Worm (Caenorhabditis elegans) whole organism, mixed stage, embryonic: ENCODE data around the gene pho-4.

Experiments used
- M03D4.4 ChIP-seq: sonication (generic microtip); optimal IDR thresholded peaks from 2 replicates; lab custom pipeline; 2017; ENCODE audit warnings: mild to moderate bottlenecking, missing genetic modification characterization, missing compliant biosample characterization
- bed-3 ChIP-seq: fragments of 200-800 bp; sonication (Bioruptor generic); optimal IDR thresholded peaks from 3 replicates; lab custom pipeline; 2018; ENCODE audit warnings: mild to moderate bottlenecking, missing genetic modification characterization, moderate library complexity, missing compliant biosample characterization
- blmp-1 ChIP-seq: fragments of 150-350 bp; optimal IDR thresholded peaks from 2 replicates; lab custom pipeline; 2014; ENCODE audit warnings: missing biosample characterization, missing genetic modification characterization
- ceh-39 ChIP-seq: fragments of 150-350 bp; optimal IDR thresholded peaks from 2 replicates; lab custom pipeline; 2014; ENCODE audit warnings: missing biosample characterization, missing genetic modification characterization
- ceh-83 ChIP-seq: fragments of 200-800 bp; sonication (Bioruptor generic); optimal IDR thresholded peaks from 2 replicates; lab custom pipeline; 2018; ENCODE audit warnings: mild to moderate bottlenecking, missing genetic modification characterization, missing compliant biosample characterization
- ces-1 ChIP-seq: fragments of 150-350 bp; optimal IDR thresholded peaks from 2 replicates; lab custom pipeline; 2014; ENCODE audit warnings: missing biosample characterization, missing genetic modification reagents, missing genetic modification characterization
- cnd-1 ChIP-seq: fragments of 200-800 bp; sonication (Bioruptor generic); optimal IDR thresholded peaks from 2 replicates; lab custom pipeline; 2018; ENCODE audit warnings: mild to moderate bottlenecking, missing genetic modification characterization, missing compliant biosample characterization
- drap-1 ChIP-seq: fragments of 200-800 bp; sonication (Bioruptor generic); optimal IDR thresholded peaks from 3 replicates; lab custom pipeline; 2018; ENCODE audit warnings: mild to moderate bottlenecking, missing genetic modification characterization, missing compliant biosample characterization
- elt-3 ChIP-seq: fragments of 150-350 bp; optimal IDR thresholded peaks from 2 replicates; lab custom pipeline; 2014; ENCODE audit warnings: missing biosample characterization, missing genetic modification characterization
- ham-2 ChIP-seq: fragments of 200-800 bp; sonication (Bioruptor generic); optimal IDR thresholded peaks from 2 replicates; lab custom pipeline; 2018; ENCODE audit warnings: mild to moderate bottlenecking, missing genetic modification characterization, missing compliant biosample characterization
- hlh-1 ChIP-seq: fragments of 150-350 bp; optimal IDR thresholded peaks from 2 replicates; lab custom pipeline; 2014; ENCODE audit warnings: missing biosample characterization, missing genetic modification reagents, missing genetic modification characterization
- lin-13 ChIP-seq: fragments of 150-350 bp; optimal IDR thresholded peaks from 2 replicates; lab custom pipeline; 2014; ENCODE audit warnings: missing biosample characterization, missing genetic modification characterization
- lsy-2 ChIP-seq: fragments of 150-350 bp; optimal IDR thresholded peaks from 2 replicates; lab custom pipeline; 2014; ENCODE audit warnings: missing biosample characterization, missing genetic modification characterization
- nhr-2 ChIP-seq: fragments of 150-350 bp; optimal IDR thresholded peaks from 2 replicates; lab custom pipeline; 2014; ENCODE audit warnings: missing biosample characterization, missing genetic modification characterization
- pha-4 ChIP-seq: fragments of 150-350 bp; optimal IDR thresholded peaks from 2 replicates; lab custom pipeline; 2018; ENCODE audit warnings: missing biosample characterization, missing genetic modification reagents, missing genetic modification characterization
- sem-2 ChIP-seq: fragments of 200-800 bp; sonication (Bioruptor generic); optimal IDR thresholded peaks from 2 replicates; lab custom pipeline; 2018; ENCODE audit warnings: mild to moderate bottlenecking, missing genetic modification characterization, missing compliant biosample characterization
- snpc-4 ChIP-seq: fragments of 150-350 bp; optimal IDR thresholded peaks from 2 replicates; lab custom pipeline; 2014; ENCODE audit warnings: missing biosample characterization, missing genetic modification characterization
- sptf-1 ChIP-seq: sonication (generic microtip); optimal IDR thresholded peaks from 2 replicates; lab custom pipeline; 2017; ENCODE audit warnings: mild to moderate bottlenecking, missing genetic modification characterization, moderate library complexity, missing compliant biosample characterization
- tbx-8 ChIP-seq: fragments of 200-800 bp; sonication (Bioruptor generic); optimal IDR thresholded peaks from 2 replicates; lab custom pipeline; 2018; ENCODE audit warnings: mild to moderate bottlenecking, missing genetic modification characterization, moderate library complexity, missing compliant biosample characterization
- unc-39 ChIP-seq: fragments of 150-350 bp; optimal IDR thresholded peaks from 2 replicates; lab custom pipeline; 2014; ENCODE audit warnings: missing biosample characterization, missing genetic modification characterization
- unc-62 ChIP-seq: fragments of 150-350 bp; optimal IDR thresholded peaks from 2 replicates; lab custom pipeline; 2014; ENCODE audit warnings: missing biosample characterization, missing genetic modification reagents, missing genetic modification characterization
- zip-8 ChIP-seq: fragments of 150-350 bp; optimal IDR thresholded peaks from 2 replicates; lab custom pipeline; 2014; ENCODE audit warnings: missing biosample characterization, missing genetic modification characterization
- ztf-11 ChIP-seq: fragments of 150-350 bp; optimal IDR thresholded peaks from 2 replicates; lab custom pipeline; 2014; ENCODE audit warnings: missing biosample characterization, missing genetic modification characterization

Gene pho-4

DNA sequence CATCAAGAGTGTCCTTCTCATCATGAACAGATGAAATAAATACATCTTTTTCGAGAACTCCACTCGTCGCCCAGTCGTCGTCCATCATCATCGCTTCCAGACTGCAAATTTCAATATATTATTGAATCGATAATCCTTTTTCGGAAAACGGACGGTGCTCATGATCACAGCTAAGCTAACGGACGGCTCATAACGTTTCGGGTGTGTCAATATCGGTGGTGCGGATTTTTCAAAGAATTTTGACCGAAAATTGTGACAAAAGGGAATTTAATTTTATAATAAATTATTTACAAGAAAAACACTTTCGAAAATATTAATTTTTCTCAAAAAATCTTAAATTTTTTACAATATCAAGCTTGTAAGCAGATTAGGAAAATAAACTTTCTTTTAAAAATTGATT, 50.8 kb downstream of the pho-4 start, which contains the start of gene crh-2:
Gene crh-2 (minus strand): TSS at position 101 of the 400 bp plus-strand sequence.
- no peak for TF ChIP-seq nhr-2 (tag; lab: Kevin White, UChicago)
- no peak for TF ChIP-seq ceh-39 (tag; lab: Kevin White, UChicago)
- no peak for TF ChIP-seq M03D4.4 (tag; lab: Kevin White, UChicago)
- TF ChIP-seq zip-8: no peak
- TF ChIP-seq tbx-8 (GFP tag; lab: Kevin White, UChicago): no peak
- no peak for TF ChIP-seq ces-1 (GFP tag; lab: Kevin White, UChicago)
- TF ChIP-seq sptf-1 (tag; lab: Kevin White, UChicago): no peak
- no peak for TF ChIP-seq unc-62 (GFP tag; lab: Kevin White, UChicago)
- no peak for TF ChIP-seq bed-3 (GFP tag; lab: Kevin White, UChicago)
- no peak for TF ChIP-seq hlh-1 (tag; lab: Kevin White, UChicago)
- TF ChIP-seq unc-39 (tag; lab: Kevin White, UChicago): no peak
- TF ChIP-seq blmp-1 (tag; lab: Kevin White, UChicago): no peak
- no peak for TF ChIP-seq pha-4 (tag; lab: Kevin White, UChicago)
- no peak for TF ChIP-seq lsy-2 (tag; lab: Kevin White, UChicago)
- no peak for TF ChIP-seq snpc-4
- TF ChIP-seq ham-2 (GFP tag; lab: Kevin White, UChicago): no peak

- no peak for TF ChIP-seq drap-1 (GFP tag; lab: Kevin White, UChicago)
- TF ChIP-seq hlh-1 (tag; lab: Kevin White, UChicago): no peak
- no peak for TF ChIP-seq ztf-11 (tag; lab: Kevin White, UChicago)
- TF ChIP-seq cnd-1 (tag; lab: Kevin White, UChicago): no peak
- TF ChIP-seq elt-3 (tag; lab: Kevin White, UChicago): no peak
- no peak for TF ChIP-seq lin-13 (tag; lab: Kevin White, UChicago)
- TF ChIP-seq ceh-83 (GFP tag; lab: Kevin White, UChicago): no peak
- no peak for TF ChIP-seq pha-4 (tag; lab: Kevin White, UChicago)
- TF ChIP-seq sem-2 (GFP tag; lab: Kevin White, UChicago): no peak
- no peak for TF ChIP-seq M03D4.4 (tag; lab: Kevin White, UChicago)
- TF ChIP-seq bed-3 (GFP tag; lab: Kevin White, UChicago): no peak
- TF ChIP-seq unc-62 (GFP tag; lab: Kevin White, UChicago): no peak
- no peak for TF ChIP-seq snpc-4
- no peak for TF ChIP-seq nhr-2 (tag; lab: Kevin White, UChicago)
Observed at ce11 chrII:5186870-5187269, 51.4 kb downstream of the pho-4 start.
